Fruit fly (Drosophila melanogaster) whole organism, pupa: ENCODE measurements around the gene CG4438.

Source experiments
- CG13204 ChIP-seq: fragments of 200-800 bp; sonication (Bioruptor generic); optimal IDR thresholded peaks from 2 replicates; lab custom pipeline; 2018; ENCODE audit warnings: missing biosample characterization, mild to moderate bottlenecking, missing genetic modification characterization, moderate library complexity
- CG14655 ChIP-seq: fragments of 200-800 bp; sonication (Bioruptor generic); optimal IDR thresholded peaks from 3 replicates; lab custom pipeline; 2017; ENCODE audit warnings: mild to moderate bottlenecking, missing biosample characterization, missing genetic modification reagents, missing genetic modification characterization
- CG17806 ChIP-seq: fragments of 200-800 bp; sonication (Bioruptor generic); optimal IDR thresholded peaks from 2 replicates; lab custom pipeline; 2018; ENCODE audit warnings: missing biosample characterization, mild to moderate bottlenecking, missing genetic modification characterization, moderate library complexity
- CG34367 ChIP-seq: fragments of 200-800 bp; sonication (Bioruptor generic); optimal IDR thresholded peaks from 2 replicates; lab custom pipeline; 2018; ENCODE audit warnings: missing biosample characterization, mild to moderate bottlenecking, missing genetic modification characterization
- CG4496 ChIP-seq: fragments of 200-800 bp; sonication (Bioruptor generic); IDR thresholded peaks from 3 replicates; pipeline ENCODE4 v1.3.6; 2022; ENCODE audit warnings: missing biosample characterization, missing genetic modification characterization
- EcR ChIP-seq: fragments of 200-800 bp; sonication (Bioruptor generic); optimal IDR thresholded peaks from 3 replicates; lab custom pipeline; 2019; ENCODE audit warnings: missing biosample characterization, missing genetic modification characterization, mild to moderate bottlenecking, moderate library complexity, missing genetic modification reagents
- Pif1B ChIP-seq: fragments of 200-800 bp; sonication (Bioruptor generic); optimal IDR thresholded peaks from 3 replicates; lab custom pipeline; 2016; ENCODE audit warnings: missing biosample characterization, missing genetic modification characterization
- rn ChIP-seq: fragments of 200-800 bp; sonication (Bioruptor generic); IDR thresholded peaks from 2 replicates; pipeline ENCODE4 v1.3.6; 2022; ENCODE audit warnings: missing biosample characterization, missing genetic modification characterization

dm6 chr2L:9424193-9424592, 26.4 kb upstream of the CG4438 start:
- no peak for TF ChIP-seq Pif1B (GFP tag; lab: Kevin White, UChicago)
- TF ChIP-seq CG4496 (GFP tag; lab: Robert Waterston, UW): no peak
- no peak for TF ChIP-seq rn (GFP tag; lab: Robert Waterston, UW)
- no peak for TF ChIP-seq CG14655 (GFP tag; lab: Kevin White, UChicago)
- no peak for TF ChIP-seq CG34367 (tag; lab: Kevin White, UChicago)
- no peak for TF ChIP-seq CG13204 (GFP tag; lab: Kevin White, UChicago)
- no peak for TF ChIP-seq EcR (GFP tag; lab: Kevin White, UChicago)
- TF ChIP-seq CG17806 (tag; lab: Kevin White, UChicago): no peak
